Fruit fly (Drosophila melanogaster) whole organism, embryonic: ENCODE data around the gene svr.

Experiments
- Atf-2 ChIP-seq: fragments of 200-800 bp; sonication (Bioruptor generic); optimal IDR thresholded peaks from 2 replicates; lab custom pipeline; 2016; ENCODE audit warnings: missing biosample characterization, missing genetic modification characterization
- CG10321 ChIP-seq: fragments of 200-800 bp; sonication (Bioruptor generic); IDR thresholded peaks from 2 replicates; pipeline ENCODE4 v1.3.6; 2022; ENCODE audit warnings: missing biosample characterization, missing genetic modification characterization
- CG12769 ChIP-seq: fragments of 200-800 bp; sonication (Bioruptor generic); optimal IDR thresholded peaks from 2 replicates; lab custom pipeline; 2019; ENCODE audit warnings: missing biosample characterization, mild to moderate bottlenecking, missing genetic modification characterization, moderate library complexity
- CG14667 ChIP-seq: fragments of 200-800 bp; sonication (Bioruptor generic); IDR thresholded peaks from 2 replicates; pipeline ENCODE4 v1.3.6; 2022; ENCODE audit warnings: missing biosample characterization, missing genetic modification characterization
- CG15269 ChIP-seq: fragments of 200-800 bp; sonication (Bioruptor generic); optimal IDR thresholded peaks from 2 replicates; lab custom pipeline; 2018; ENCODE audit warnings: missing biosample characterization, mild to moderate bottlenecking, missing genetic modification characterization, moderate library complexity
- CG15514 ChIP-seq: fragments of 200-800 bp; sonication (Bioruptor generic); optimal IDR thresholded peaks from 3 replicates; lab custom pipeline; 2017; ENCODE audit warnings: missing biosample characterization, missing genetic modification characterization, mild to moderate bottlenecking, moderate library complexity, missing genetic modification reagents
- CG16779 ChIP-seq: fragments of 200-800 bp; sonication (Bioruptor generic); IDR thresholded peaks from 2 replicates; pipeline ENCODE4 v1.3.6; 2022; ENCODE audit warnings: missing biosample characterization, missing genetic modification characterization
- CG18011 ChIP-seq: fragments of 200-800 bp; sonication (Bioruptor generic); optimal IDR thresholded peaks from 2 replicates; lab custom pipeline; 2017; ENCODE audit warnings: missing biosample characterization, missing genetic modification characterization, mild to moderate bottlenecking, moderate library complexity, missing genotype
- CG18262 ChIP-seq: fragments of 200-800 bp; optimal IDR thresholded peaks from 3 replicates; lab custom pipeline; 2019; ENCODE audit warnings: missing biosample characterization, mild to moderate bottlenecking, missing genetic modification characterization, moderate library complexity
- CG2875 ChIP-seq: fragments of 200-800 bp; sonication (Bioruptor generic); optimal IDR thresholded peaks from 2 replicates; lab custom pipeline; 2017; ENCODE audit warnings: missing biosample characterization, mild to moderate bottlenecking, missing genetic modification characterization, missing genetic modification reagents
- CG3407 ChIP-seq: fragments of 200-800 bp; sonication (Bioruptor generic); optimal IDR thresholded peaks from 2 replicates; lab custom pipeline; 2018; ENCODE audit warnings: missing biosample characterization, mild to moderate bottlenecking, missing genetic modification characterization
- CG3995 ChIP-seq: fragments of 200-800 bp; sonication (Bioruptor generic); optimal IDR thresholded peaks from 3 replicates; lab custom pipeline; 2016; ENCODE audit warnings: missing biosample characterization, missing genetic modification characterization
- CG4282 ChIP-seq: fragments of 200-800 bp; sonication (Bioruptor generic); optimal IDR thresholded peaks from 2 replicates; lab custom pipeline; 2016; ENCODE audit warnings: missing biosample characterization, missing genetic modification characterization
- CG4360 ChIP-seq: fragments of 200-800 bp; sonication (Bioruptor generic); IDR thresholded peaks from 2 replicates; pipeline ENCODE4 v1.3.6; 2022; ENCODE audit warnings: missing biosample characterization, missing genetic modification characterization
- CG5180 ChIP-seq: fragments of 200-800 bp; sonication (Bioruptor generic); optimal IDR thresholded peaks from 3 replicates; lab custom pipeline; 2017; ENCODE audit warnings: missing biosample characterization, missing genetic modification characterization, mild to moderate bottlenecking, moderate library complexity, missing genetic modification reagents
- CG6654 ChIP-seq: fragments of 200-800 bp; sonication (Bioruptor generic); optimal IDR thresholded peaks from 2 replicates; lab custom pipeline; 2017; ENCODE audit warnings: missing biosample characterization, mild to moderate bottlenecking, missing genetic modification characterization
- CG6765 ChIP-seq: fragments of 200-800 bp; sonication (Bioruptor generic); optimal IDR thresholded peaks from 3 replicates; lab custom pipeline; 2017; ENCODE audit warnings: missing biosample characterization, mild to moderate bottlenecking, missing genetic modification characterization
- CG6791 ChIP-seq: fragments of 200-800 bp; sonication (Bioruptor generic); IDR thresholded peaks from 3 replicates; pipeline ENCODE4 v1.3.6; 2022; ENCODE audit warnings: missing biosample characterization, missing genetic modification characterization; ENCODE audit not compliant: partially characterized antibody
- CG7556 ChIP-seq: fragments of 200-800 bp; sonication (Bioruptor generic); optimal IDR thresholded peaks from 2 replicates; lab custom pipeline; 2017; ENCODE audit warnings: missing biosample characterization, mild to moderate bottlenecking, missing genetic modification characterization
- D ChIP-seq, 2 experiments: fragments of 200-800 bp in 1 of 2; fragments of >200 bp in 1 of 2; sonication (Bioruptor generic) in 1 of 2; optimal IDR thresholded peaks; 2 replicates in 1 of 2; 3 replicates in 1 of 2; lab custom pipeline; 2017; ENCODE audit warnings: mild to moderate bottlenecking in 1 of 2, missing biosample characterization in 1 of 2, missing genetic modification characterization in 1 of 2, missing genetic modification reagents in 1 of 2
- Deaf1 ChIP-seq: fragments of 200-800 bp; optimal IDR thresholded peaks from 3 replicates; lab custom pipeline; 2019; ENCODE audit warnings: missing biosample characterization, mild to moderate bottlenecking, missing genetic modification characterization, moderate library complexity
- Dip2 ChIP-seq: fragments of 200-800 bp; sonication (Bioruptor generic); IDR thresholded peaks from 2 replicates; pipeline ENCODE4 v1.3.6; 2022; ENCODE audit warnings: missing biosample characterization, missing genetic modification characterization
- Doc2 ChIP-seq: fragments of 200-800 bp; sonication (Bioruptor generic); IDR thresholded peaks from 2 replicates; pipeline ENCODE4 v1.3.6; 2022; ENCODE audit warnings: missing biosample characterization, missing genetic modification characterization
- Fer2 ChIP-seq: fragments of 200-800 bp; sonication (Bioruptor generic); optimal IDR thresholded peaks from 2 replicates; lab custom pipeline; 2018; ENCODE audit warnings: missing biosample characterization, mild to moderate bottlenecking, missing genetic modification characterization, moderate library complexity
- H2.0 ChIP-seq: fragments of 200-800 bp; sonication (Bioruptor generic); IDR thresholded peaks from 2 replicates; pipeline ENCODE4 v1.3.6; 2022; ENCODE audit warnings: missing biosample characterization, missing genetic modification characterization
- HHEX ChIP-seq: fragments of 200-800 bp; sonication (Bioruptor generic); optimal IDR thresholded peaks from 3 replicates; lab custom pipeline; 2017; ENCODE audit warnings: missing biosample characterization, mild to moderate bottlenecking, missing genetic modification characterization, missing genetic modification reagents
- Hmx ChIP-seq: fragments of 200-800 bp; sonication (Bioruptor generic); optimal IDR thresholded peaks from 2 replicates; lab custom pipeline; 2016; ENCODE audit warnings: missing biosample characterization, missing genetic modification characterization
- MBD-R2 ChIP-seq: fragments of 200-800 bp; sonication (Bioruptor generic); IDR thresholded peaks from 2 replicates; pipeline ENCODE4 v1.3.6; 2022; ENCODE audit warnings: missing biosample characterization, missing genetic modification characterization
- Mad ChIP-seq: fragments of 200-800 bp; sonication (Bioruptor generic); optimal IDR thresholded peaks from 2 replicates; lab custom pipeline; 2016; ENCODE audit warnings: missing biosample characterization, missing genetic modification characterization
- Mes4 ChIP-seq: fragments of 200-800 bp; sonication (Bioruptor generic); optimal IDR thresholded peaks from 2 replicates; lab custom pipeline; 2016; ENCODE audit warnings: missing biosample characterization, missing genetic modification characterization
- NFAT ChIP-seq: fragments of 200-800 bp; sonication (Bioruptor generic); IDR thresholded peaks from 2 replicates; pipeline ENCODE4 v1.3.6; 2022; ENCODE audit warnings: missing biosample characterization, missing genetic modification characterization
- Nf-YC ChIP-seq: fragments of 200-800 bp; optimal IDR thresholded peaks from 3 replicates; lab custom pipeline; 2019; ENCODE audit warnings: missing biosample characterization, mild to moderate bottlenecking, missing genetic modification characterization, moderate library complexity
- Optix ChIP-seq: fragments of 200-800 bp; sonication (Bioruptor generic); IDR thresholded peaks from 3 replicates; pipeline ENCODE4 v1.3.6; 2022; ENCODE audit warnings: missing biosample characterization, missing genetic modification characterization
- Poxn ChIP-seq: fragments of 200-800 bp; sonication (Bioruptor generic); IDR thresholded peaks from 2 replicates; pipeline ENCODE4 v1.3.6; 2022; ENCODE audit warnings: missing biosample characterization, missing genetic modification characterization
- Taf1 ChIP-seq: fragments of 200-800 bp; sonication (Bioruptor generic); IDR thresholded peaks from 2 replicates; pipeline ENCODE4 v1.3.6; 2022; ENCODE audit warnings: missing biosample characterization, missing genetic modification characterization
- Trl ChIP-seq, 3 experiments: fragments of >200 bp in 2 of 3; fragments of 200-800 bp in 1 of 3; sonication (Bioruptor generic) in 1 of 3; optimal IDR thresholded peaks; 2 replicates in 1 of 3; 3 replicates in 2 of 3; lab custom pipeline; 2016 to 2017; ENCODE audit warnings: missing biosample characterization in 1 of 3, missing genetic modification characterization in 1 of 3
- ab ChIP-seq: fragments of 200-800 bp; sonication (Bioruptor generic); optimal IDR thresholded peaks from 2 replicates; lab custom pipeline; 2016; ENCODE audit warnings: missing biosample characterization, missing genetic modification characterization
- bbx ChIP-seq: fragments of 200-800 bp; sonication (Bioruptor generic); IDR thresholded peaks from 2 replicates; pipeline ENCODE4 v1.3.6; 2022; ENCODE audit warnings: missing biosample characterization, missing genetic modification characterization; ENCODE audit not compliant: partially characterized antibody
- corto ChIP-seq: fragments of 200-800 bp; sonication (Bioruptor generic); optimal IDR thresholded peaks from 2 replicates; lab custom pipeline; 2016; ENCODE audit warnings: missing biosample characterization, mild to moderate bottlenecking, missing genetic modification characterization, moderate library complexity
- dati ChIP-seq: fragments of 200-800 bp; sonication (Bioruptor generic); IDR thresholded peaks from 2 replicates; pipeline ENCODE4 v1.3.6; 2022; ENCODE audit warnings: missing biosample characterization, missing genetic modification characterization
- dimm ChIP-seq: fragments of 200-800 bp; sonication (Bioruptor generic); IDR thresholded peaks from 2 replicates; pipeline ENCODE4 v1.3.6; 2022; ENCODE audit warnings: missing biosample characterization, missing genetic modification characterization
- fd102C ChIP-seq: fragments of 200-800 bp; sonication (Bioruptor generic); optimal IDR thresholded peaks from 2 replicates; lab custom pipeline; 2018; ENCODE audit warnings: missing biosample characterization, mild to moderate bottlenecking, missing genetic modification characterization, moderate library complexity
- gce ChIP-seq: fragments of 200-800 bp; sonication (Bioruptor generic); IDR thresholded peaks from 3 replicates; pipeline ENCODE4 v1.3.6; 2022; ENCODE audit warnings: missing biosample characterization, missing genetic modification characterization
- hbn ChIP-seq: fragments of 200-800 bp; sonication (Bioruptor generic); IDR thresholded peaks from 2 replicates; pipeline ENCODE4 v1.3.6; 2022; ENCODE audit warnings: missing biosample characterization, missing genetic modification characterization; ENCODE audit not compliant: partially characterized antibody
- jumu ChIP-seq: fragments of 200-800 bp; sonication (Bioruptor generic); optimal IDR thresholded peaks from 3 replicates; lab custom pipeline; 2016; ENCODE audit warnings: missing biosample characterization, missing genetic modification characterization
- knrl ChIP-seq: fragments of 200-800 bp; sonication (Bioruptor generic); IDR thresholded peaks from 3 replicates; pipeline ENCODE4 v1.3.6; 2022; ENCODE audit warnings: missing biosample characterization, missing genetic modification characterization; ENCODE audit not compliant: partially characterized antibody
- pfk ChIP-seq: fragments of 200-800 bp; sonication (Bioruptor generic); optimal IDR thresholded peaks from 2 replicates; lab custom pipeline; 2018; ENCODE audit warnings: missing biosample characterization, mild to moderate bottlenecking, missing genetic modification characterization, moderate library complexity
- rib ChIP-seq: fragments of 200-800 bp; sonication (Bioruptor generic); IDR thresholded peaks from 2 replicates; pipeline ENCODE4 v1.3.6; 2022; ENCODE audit warnings: missing biosample characterization, missing genetic modification characterization
- ro ChIP-seq: fragments of 200-800 bp; sonication (Bioruptor generic); IDR thresholded peaks from 2 replicates; pipeline ENCODE4 v1.3.6; 2022; ENCODE audit warnings: missing biosample characterization, missing genetic modification characterization
- tgo ChIP-seq: fragments of 200-800 bp; sonication (Bioruptor generic); IDR thresholded peaks from 3 replicates; pipeline ENCODE4 v1.3.6; 2022; ENCODE audit warnings: missing biosample characterization, missing genetic modification characterization

svr gene

DNA sequence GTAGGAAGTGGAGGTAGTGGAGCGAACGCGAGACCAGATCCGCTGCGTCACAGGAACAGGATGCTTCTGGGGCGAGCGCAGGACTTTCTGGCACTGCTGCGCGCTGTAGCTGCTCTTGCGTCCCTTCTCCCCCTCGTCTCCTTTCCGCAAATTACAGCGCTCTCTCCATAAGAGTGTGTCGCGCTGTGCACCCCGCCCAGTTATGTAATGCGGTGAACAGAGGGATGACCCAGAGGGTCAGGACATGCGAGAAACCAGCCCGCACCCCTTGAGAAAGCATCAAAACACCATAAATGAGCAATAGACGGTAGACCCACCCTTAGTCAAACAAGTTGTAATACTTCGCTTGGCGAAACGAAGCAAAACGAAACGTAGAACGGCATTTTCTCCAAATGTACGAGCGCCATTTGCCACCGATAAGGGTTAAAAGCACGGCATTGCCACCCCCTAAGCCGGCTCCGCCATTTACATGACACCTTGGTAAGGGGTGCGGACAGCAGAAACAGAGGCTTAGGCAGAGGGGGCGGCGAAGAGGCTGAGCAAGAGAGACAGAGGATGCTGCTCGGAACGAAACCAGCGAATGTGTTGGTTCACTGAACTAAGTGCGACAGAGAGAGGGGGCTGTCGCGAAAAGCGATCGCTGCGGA lies 24.1 kb downstream of the svr start (continued):
- TF ChIP-seq CG3995 (no peak), Taf1 (no peak), pfk (peak; percentile 9), CG2875 (GFP tag; lab: Kevin White, UChicago) (no peak), CG3407 (GFP tag; lab: Kevin White, UChicago) (no peak), knrl (GFP tag; lab: Robert Waterston, UW) (no peak), Deaf1 (tag; lab: Kevin White, UChicago) (peak; percentile 78), H2.0 (GFP tag; lab: Robert Waterston, UW) (no peak), Trl (optimal IDR thresholded peaks at IDR 0.05; lab: Kevin White, UChicago) (peak in 1 of 2 experiments; percentile 2), Trl (GFP tag; optimal IDR thresholded peaks at IDR 0.05; lab: Kevin White, UChicago) (no peak), Mad (GFP tag; lab: Kevin White, UChicago) (no peak), hbn (GFP tag; lab: Robert Waterston, UW) (0 out of 2 replicates have a peak, but pooled peaks have one; percentile 13), CG16779 (GFP tag; lab: Robert Waterston, UW) (no peak), Nf-YC (tag; lab: Kevin White, UChicago) (peak; percentile 82), CG7556 (GFP tag; lab: Kevin White, UChicago) (no peak), dimm (GFP tag; lab: Robert Waterston, UW) (no peak), Doc2 (GFP tag; lab: Robert Waterston, UW) (no peak), HHEX (GFP tag; lab: Kevin White, UChicago) (no peak), Mes4 (GFP tag; lab: Kevin White, UChicago) (no peak), Poxn (GFP tag; lab: Robert Waterston, UW) (no peak), gce (no peak), CG6765 (no peak), jumu (GFP tag; lab: Kevin White, UChicago) (no peak), Fer2 (no peak), dati (GFP tag; lab: Robert Waterston, UW) (no peak), corto (GFP tag; lab: Kevin White, UChicago) (no peak), CG15269 (tag; lab: Kevin White, UChicago) (no peak), CG18011 (no peak), CG6654 (no peak), CG10321 (GFP tag; lab: Robert Waterston, UW) (no peak), Dip2 (GFP tag; lab: Robert Waterston, UW) (no peak), CG4282 (GFP tag; lab: Kevin White, UChicago) (no peak), CG12769 (tag; lab: Kevin White, UChicago) (no peak), NFAT (GFP tag; lab: Robert Waterston, UW) (no peak), CG15514 (peak; percentile 21), MBD-R2 (no peak), CG5180 (GFP tag; lab: Kevin White, UChicago) (no peak), fd102C (GFP tag; lab: Kevin White, UChicago) (no peak), rib (GFP tag; lab: Robert Waterston, UW) (peak; percentile 58; the same call in 1 of the 2 replicates), ab (GFP tag; lab: Kevin White, UChicago) (no peak)
- TF ChIP-seq, all 482 proteins: peak for 25

DNA sequence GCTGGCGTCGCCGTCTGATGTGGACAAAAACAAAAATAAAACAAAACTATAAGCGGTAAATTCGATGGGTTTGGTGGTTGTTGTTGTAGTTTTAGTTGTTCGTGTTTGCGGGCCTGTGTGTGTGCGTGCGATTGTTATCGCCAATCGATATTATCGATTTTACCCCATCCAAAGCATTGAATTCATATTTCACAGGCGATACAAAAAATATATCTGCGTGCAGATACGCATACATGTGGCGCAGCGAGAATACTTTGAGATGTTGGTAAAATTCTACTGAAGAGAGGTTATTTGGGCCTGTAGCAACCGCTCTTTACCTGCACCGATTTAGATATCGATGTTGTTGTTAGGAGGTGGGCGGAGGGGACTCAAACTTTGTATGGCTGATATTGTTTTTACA lies 25.4 kb downstream of the svr start:
- TF ChIP-seq tgo (GFP tag; lab: Robert Waterston, UW) = no peak
- peak; percentile 38; the same call in 1 of the 2 replicates for TF ChIP-seq bbx (GFP tag; lab: Robert Waterston, UW)
- no peak for TF ChIP-seq CG14667 (GFP tag; lab: Robert Waterston, UW)
- TF ChIP-seq hbn (GFP tag; lab: Robert Waterston, UW) = no peak
- TF ChIP-seq D (optimal IDR thresholded peaks at IDR 0.05; lab: Kevin White, UChicago) = no peak
- no peak for TF ChIP-seq D (GFP tag; optimal IDR thresholded peaks at IDR 0.05; lab: Kevin White, UChicago)
- no peak for TF ChIP-seq Hmx
- TF ChIP-seq NFAT (GFP tag; lab: Robert Waterston, UW) = no peak
- TF ChIP-seq Optix (GFP tag; lab: Robert Waterston, UW) = no peak
- no peak for TF ChIP-seq ro (GFP tag; lab: Robert Waterston, UW)
- peak; percentile 88 for TF ChIP-seq CG4360 (GFP tag; lab: Robert Waterston, UW)
- no peak for TF ChIP-seq CG18262 (tag; lab: Kevin White, UChicago)
- TF ChIP-seq CG6791 = 0 out of 3 replicates have a peak, but pooled peaks have one; percentile 23
- no peak for TF ChIP-seq Atf-2 (GFP tag; lab: Kevin White, UChicago)
